Worm (Caenorhabditis elegans) whole organism, L1 larva: Measurements from ENCODE around the gene inx-1.

Experiments
- C34B4.2 ChIP-seq: sonication (generic microtip); optimal IDR thresholded peaks from 2 replicates; lab custom pipeline; 2017; ENCODE audit warnings: mild to moderate bottlenecking, missing genetic modification characterization, missing compliant biosample characterization
- aha-1 ChIP-seq: fragments of 150-350 bp; optimal IDR thresholded peaks from 2 replicates; lab custom pipeline; 2014; ENCODE audit warnings: missing biosample characterization, missing genetic modification characterization
- aly-2 ChIP-seq: fragments of 150-350 bp; optimal IDR thresholded peaks from 2 replicates; lab custom pipeline; 2014; ENCODE audit warnings: missing biosample characterization, missing genetic modification characterization
- blmp-1 ChIP-seq: fragments of 150-350 bp; optimal IDR thresholded peaks from 2 replicates; lab custom pipeline; 2014; ENCODE audit warnings: missing biosample characterization, missing genetic modification characterization
- ceh-82 ChIP-seq, 3 experiments: fragments of 150-350 bp in 1 of 3; sonication (generic microtip) in 2 of 3; optimal IDR thresholded peaks; 2 replicates each; lab custom pipeline; 2014 to 2017; ENCODE audit warnings: missing biosample characterization in 3 of 3, missing genetic modification characterization in 3 of 3
- ceh-90 ChIP-seq: sonication (generic microtip); optimal IDR thresholded peaks from 2 replicates; lab custom pipeline; 2016; ENCODE audit warnings: missing genetic modification characterization, missing compliant biosample characterization
- efl-1 ChIP-seq, 4 experiments: fragments of 150-350 bp; optimal IDR thresholded peaks in 3 of 4; peaks in 1 of 4; 1 replicate in 1 of 4; 2 replicates in 3 of 4; lab custom pipeline; 2014; ENCODE audit warnings: missing biosample characterization in 2 of 4, missing genetic modification characterization in 2 of 4, missing genetic modification reagents in 2 of 4
- egl-13 ChIP-seq: sonication (generic microtip); optimal IDR thresholded peaks from 2 replicates; lab custom pipeline; 2016; ENCODE audit warnings: missing genotype, missing genetic modification reagents, missing genetic modification characterization, missing compliant biosample characterization
- elt-2 ChIP-seq: sonication (generic microtip); optimal IDR thresholded peaks from 2 replicates; lab custom pipeline; 2016; ENCODE audit warnings: missing genetic modification characterization, mild to moderate bottlenecking, inconsistent platforms, missing compliant biosample characterization, missing genetic modification reagents
- elt-3 ChIP-seq, 6 experiments: fragments of 150-350 bp in 1 of 6; sonication (generic microtip); optimal IDR thresholded peaks; 2 replicates each; lab custom pipeline; 2017 to 2018; ENCODE audit warnings: missing biosample characterization in 6 of 6, missing genetic modification characterization in 6 of 6, inconsistent platforms in 1 of 6
- fkh-4 ChIP-seq: sonication (generic microtip); optimal IDR thresholded peaks from 2 replicates; lab custom pipeline; 2016; ENCODE audit warnings: missing compliant biosample characterization, missing genetic modification characterization, borderline replicate concordance
- fos-1 ChIP-seq: fragments of 150-350 bp; optimal IDR thresholded peaks from 2 replicates; lab custom pipeline; 2014; ENCODE audit warnings: missing biosample characterization, missing genetic modification characterization
- hlh-17 ChIP-seq: fragments of 200-800 bp; sonication (Bioruptor generic); optimal IDR thresholded peaks from 2 replicates; lab custom pipeline; 2018; ENCODE audit warnings: missing genetic modification characterization, mild to moderate bottlenecking, missing compliant biosample characterization, moderate library complexity, borderline replicate concordance
- jun-1 ChIP-seq: fragments of 150-350 bp; optimal IDR thresholded peaks from 2 replicates; lab custom pipeline; 2014; ENCODE audit warnings: missing biosample characterization, missing genetic modification reagents, missing genetic modification characterization
- lin-13 ChIP-seq: fragments of 150-350 bp; optimal IDR thresholded peaks from 2 replicates; lab custom pipeline; 2014; ENCODE audit warnings: missing biosample characterization, missing genetic modification reagents, missing genetic modification characterization
- lin-14 ChIP-seq: fragments of 200-800 bp; sonication (Bioruptor generic); optimal IDR thresholded peaks from 2 replicates; lab custom pipeline; 2018; ENCODE audit warnings: mild to moderate bottlenecking, missing genetic modification characterization, moderate library complexity, missing compliant biosample characterization
- lin-15B ChIP-seq: fragments of 150-350 bp; sonication (generic microtip); optimal IDR thresholded peaks from 3 replicates; lab custom pipeline; 2014; ENCODE audit warnings: missing biosample characterization, missing genetic modification characterization
- lin-35 ChIP-seq, 2 experiments: fragments of 150-350 bp; optimal IDR thresholded peaks; 2 replicates each; lab custom pipeline; 2014; ENCODE audit warnings: missing biosample characterization in 2 of 2, missing genetic modification characterization in 2 of 2, missing genetic modification reagents in 2 of 2
- lir-3 ChIP-seq: sonication (generic microtip); optimal IDR thresholded peaks from 2 replicates; lab custom pipeline; 2016; ENCODE audit warnings: mild to moderate bottlenecking, missing genetic modification characterization, moderate library complexity, missing compliant biosample characterization; ENCODE audit not compliant: poor library complexity
- lsy-2 ChIP-seq, 2 experiments: fragments of 150-350 bp; optimal IDR thresholded peaks; 2 replicates each; lab custom pipeline; 2014; ENCODE audit warnings: missing biosample characterization in 2 of 2, missing genetic modification characterization in 2 of 2
- nhr-11 ChIP-seq: fragments of 150-350 bp; optimal IDR thresholded peaks from 2 replicates; lab custom pipeline; 2014; ENCODE audit warnings: missing biosample characterization, missing genetic modification characterization
- nhr-12 ChIP-seq: sonication (generic microtip); optimal IDR thresholded peaks from 2 replicates; lab custom pipeline; 2017; ENCODE audit warnings: missing biosample characterization, missing genetic modification characterization
- nhr-19 ChIP-seq: fragments of 200-800 bp; sonication (Bioruptor generic); conservative IDR thresholded peaks from 2 replicates; pipeline ENCODE4 v1.3.6; 2022; ENCODE audit warnings: missing genetic modification characterization, missing compliant biosample characterization
- nhr-47 ChIP-seq: sonication (generic microtip); optimal IDR thresholded peaks from 2 replicates; lab custom pipeline; 2016; ENCODE audit warnings: mild to moderate bottlenecking, missing genetic modification characterization, moderate library complexity, missing compliant biosample characterization
- nhr-71 ChIP-seq: sonication (generic microtip); optimal IDR thresholded peaks from 2 replicates; lab custom pipeline; 2016; ENCODE audit warnings: mild to moderate bottlenecking, missing genetic modification characterization, moderate library complexity, missing compliant biosample characterization
- nhr-84 ChIP-seq: sonication (generic microtip); optimal IDR thresholded peaks from 2 replicates; lab custom pipeline; 2017; ENCODE audit warnings: missing biosample characterization, missing genetic modification characterization
- nhr-85 ChIP-seq: sonication (generic microtip); peaks from one replicate; lab custom pipeline; 2016; ENCODE audit warnings: missing genetic modification characterization, inconsistent platforms, missing compliant biosample characterization
- pqm-1 ChIP-seq: sonication (generic microtip); optimal IDR thresholded peaks from 3 replicates; lab custom pipeline; 2017; ENCODE audit warnings: missing biosample characterization, missing genetic modification characterization
- skn-1 ChIP-seq: fragments of 150-350 bp; optimal IDR thresholded peaks from 2 replicates; lab custom pipeline; 2014; ENCODE audit warnings: missing biosample characterization, missing genetic modification characterization
- snu-23 ChIP-seq: sonication (generic microtip); optimal IDR thresholded peaks from 2 replicates; lab custom pipeline; 2016; ENCODE audit warnings: missing genetic modification characterization, missing compliant biosample characterization
- sox-4 ChIP-seq: sonication (generic microtip); optimal IDR thresholded peaks from 2 replicates; lab custom pipeline; 2016; ENCODE audit warnings: missing genetic modification characterization, missing compliant biosample characterization
- sptf-1 ChIP-seq: fragments of 150-350 bp; optimal IDR thresholded peaks from 2 replicates; lab custom pipeline; 2014; ENCODE audit warnings: missing biosample characterization, missing genetic modification characterization
- sup-37 ChIP-seq: fragments of 200-800 bp; sonication (Bioruptor generic); optimal IDR thresholded peaks from 2 replicates; lab custom pipeline; 2018; ENCODE audit warnings: mild to moderate bottlenecking, missing genetic modification characterization, missing compliant biosample characterization
- tbx-2 ChIP-seq: sonication (generic microtip); optimal IDR thresholded peaks from 2 replicates; lab custom pipeline; 2016; ENCODE audit warnings: missing genetic modification characterization, missing compliant biosample characterization
- unc-130 ChIP-seq: fragments of 150-350 bp; optimal IDR thresholded peaks from 2 replicates; lab custom pipeline; 2017; ENCODE audit warnings: missing biosample characterization, missing genetic modification characterization, inconsistent platforms
- unc-62 ChIP-seq: fragments of 150-350 bp; optimal IDR thresholded peaks from 2 replicates; lab custom pipeline; 2014; ENCODE audit warnings: missing biosample characterization, missing genetic modification reagents, missing genetic modification characterization
- unc-86 ChIP-seq: sonication (generic microtip); optimal IDR thresholded peaks from 2 replicates; lab custom pipeline; 2016; ENCODE audit warnings: missing genetic modification characterization, missing compliant biosample characterization
- vab-15 ChIP-seq: sonication (generic microtip); optimal IDR thresholded peaks from 2 replicates; lab custom pipeline; 2017; ENCODE audit warnings: missing genotype, mild to moderate bottlenecking, missing genetic modification characterization, missing compliant biosample characterization
- xbp-1 ChIP-seq: sonication (generic microtip); optimal IDR thresholded peaks from 2 replicates; lab custom pipeline; 2016; ENCODE audit warnings: missing genetic modification characterization, missing compliant biosample characterization
- zip-4 ChIP-seq: fragments of 200-800 bp; sonication (Bioruptor generic); optimal IDR thresholded peaks from 2 replicates; lab custom pipeline; 2018; ENCODE audit warnings: mild to moderate bottlenecking, missing genetic modification characterization, moderate library complexity, missing compliant biosample characterization
- ztf-11 ChIP-seq, 2 experiments: sonication (generic microtip); optimal IDR thresholded peaks; 2 replicates each; lab custom pipeline; 2016 to 2017; ENCODE audit warnings: missing genetic modification characterization in 2 of 2, missing biosample characterization in 1 of 2, missing compliant biosample characterization in 1 of 2

inx-1 gene

DNA sequence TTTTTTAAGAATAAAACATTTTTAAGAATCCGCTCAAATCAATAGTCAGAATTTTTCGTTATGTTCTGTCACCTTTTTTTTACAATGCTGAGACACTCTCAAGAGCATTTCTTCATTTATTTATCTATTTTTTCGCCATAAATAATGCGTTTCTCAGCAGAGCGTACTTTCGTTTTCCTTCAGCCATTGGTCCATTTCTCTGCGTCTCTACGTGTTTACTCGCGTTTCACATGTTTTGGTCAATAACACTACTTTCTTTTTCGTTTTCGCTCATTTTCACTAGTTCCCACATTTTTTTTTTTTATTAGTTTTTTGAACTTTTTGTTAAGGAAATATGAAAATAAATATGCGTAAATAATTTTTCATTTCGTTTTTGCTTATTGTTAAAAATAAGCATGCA is 21.7 kb downstream of the inx-1 start (continued):
- TF ChIP-seq nhr-71 (peak; percentile 59), ceh-82 (tag; optimal IDR thresholded peaks at IDR 0.05; lab: Kevin White, UChicago) (peak in 1 of 3 experiments; percentile 11), sptf-1 (no peak), skn-1 (peak; percentile 49), fkh-4 (tag; lab: Kevin White, UChicago) (no peak), snu-23 (GFP tag; lab: Kevin White, UChicago) (peak; percentile 66), nhr-19 (GFP tag; lab: Robert Waterston, UW) (0 out of 2 replicates have a peak, but pooled peaks have one; percentile 3), aha-1 (tag; lab: Kevin White, UChicago) (no peak), vab-15 (tag; lab: Kevin White, UChicago) (no peak), aly-2 (tag; lab: Kevin White, UChicago) (no peak), nhr-47 (tag; lab: Kevin White, UChicago) (peak; percentile 4), ceh-90 (tag; lab: Kevin White, UChicago) (no peak), efl-1 (optimal IDR thresholded peaks at IDR 0.05; lab: Kevin White, UChicago) (peak; percentile 12 to 27), efl-1 (GFP tag; optimal IDR thresholded peaks at IDR 0.05 in 1 of 2; lab: Kevin White, UChicago) (peak in 1 of 2 experiments; percentile 11), nhr-84 (tag; lab: Kevin White, UChicago) (no peak), ztf-11 (tag; optimal IDR thresholded peaks at IDR 0.05; lab: Kevin White, UChicago) (no peak)

- no peak for TF ChIP-seq hlh-17 (GFP tag; lab: Kevin White, UChicago)
- TF ChIP-seq xbp-1 (tag; lab: Kevin White, UChicago), result no peak
- no peak for TF ChIP-seq ztf-11 (tag; optimal IDR thresholded peaks at IDR 0.05; lab: Kevin White, UChicago)
- TF ChIP-seq lin-35 (GFP tag; optimal IDR thresholded peaks at IDR 0.05; lab: Kevin White, UChicago), result peak in 1 of 2 experiments; percentile 33
- no peak for TF ChIP-seq sox-4 (tag; lab: Kevin White, UChicago)
- no peak for TF ChIP-seq lin-15B (tag; lab: Kevin White, UChicago)
- TF ChIP-seq elt-3 (tag; optimal IDR thresholded peaks at IDR 0.05; lab: Kevin White, UChicago), result no peak
- no peak for TF ChIP-seq lsy-2 (tag; optimal IDR thresholded peaks at IDR 0.05; lab: Kevin White, UChicago)
- TF ChIP-seq pqm-1 (tag; lab: Kevin White, UChicago), result no peak
- TF ChIP-seq snu-23 (GFP tag; lab: Kevin White, UChicago), result no peak
- peak; percentile 18 for TF ChIP-seq blmp-1 (tag; lab: Kevin White, UChicago)
- TF ChIP-seq elt-2, result peak; percentile 68
- TF ChIP-seq, all 84 proteins: peak for 3
Measured at ce11 chrX:6932134-6932533, 24.1 kb downstream of the inx-1 start, which contains the start of gene F14B8.6. F14B8.6 (minus strand) TSS chrX:6932425.

DNA sequence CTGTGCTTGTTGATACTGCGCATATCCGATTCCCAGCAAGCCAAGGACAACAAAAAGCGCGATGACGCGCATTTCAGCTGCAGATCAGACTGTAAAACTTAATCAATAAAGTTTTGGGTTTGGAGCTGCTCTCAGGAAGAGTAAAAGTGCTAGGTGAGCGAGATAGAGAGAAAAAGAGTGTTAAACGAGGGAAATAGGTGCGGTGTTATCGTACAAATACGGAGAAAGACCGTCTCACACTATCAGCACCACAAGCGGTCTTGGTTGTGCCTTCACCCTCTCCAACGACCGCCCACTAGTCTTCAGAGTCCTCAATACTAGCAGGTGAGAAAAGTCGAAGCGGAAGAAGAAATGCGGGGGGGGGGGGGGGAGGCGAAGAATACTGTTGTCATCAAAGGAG is 27.6 kb downstream of the inx-1 start, which contains the start of gene F14B8.5:
TSS of gene F14B8.5 (minus strand) at position 127 of the 400 bp plus-strand sequence.
- TF ChIP-seq elt-2 (peak; percentile 48), nhr-11 (tag; lab: Kevin White, UChicago) (no peak), nhr-85 (tag; lab: Kevin White, UChicago) (peak; percentile 33), nhr-84 (tag; lab: Kevin White, UChicago) (no peak)
- TF ChIP-seq, all 84 proteins: peak for 2

DNA sequence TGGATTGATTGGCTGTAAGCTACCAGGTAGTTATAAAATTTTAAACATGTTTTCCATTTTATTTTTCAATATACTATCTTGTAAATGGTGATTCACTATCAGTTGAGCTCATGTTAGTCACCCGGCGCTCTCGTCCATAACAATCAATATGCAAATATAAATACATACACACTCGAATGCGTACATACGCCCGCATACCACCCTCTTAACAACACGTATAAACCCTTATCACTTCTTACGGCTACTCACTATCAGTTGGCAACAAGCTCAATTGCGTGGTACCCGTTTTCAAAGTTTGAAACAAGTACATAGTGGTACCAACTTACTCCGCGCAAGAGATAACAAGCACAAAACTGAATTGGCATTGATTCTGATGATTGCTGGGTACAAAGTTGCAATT is 29.2 kb downstream of the inx-1 start:
- TF ChIP-seq tbx-2 (tag; lab: Kevin White, UChicago) (no peak), lin-14 (GFP tag; lab: Kevin White, UChicago) (peak; percentile 2), elt-2 (peak; percentile 68)

DNA sequence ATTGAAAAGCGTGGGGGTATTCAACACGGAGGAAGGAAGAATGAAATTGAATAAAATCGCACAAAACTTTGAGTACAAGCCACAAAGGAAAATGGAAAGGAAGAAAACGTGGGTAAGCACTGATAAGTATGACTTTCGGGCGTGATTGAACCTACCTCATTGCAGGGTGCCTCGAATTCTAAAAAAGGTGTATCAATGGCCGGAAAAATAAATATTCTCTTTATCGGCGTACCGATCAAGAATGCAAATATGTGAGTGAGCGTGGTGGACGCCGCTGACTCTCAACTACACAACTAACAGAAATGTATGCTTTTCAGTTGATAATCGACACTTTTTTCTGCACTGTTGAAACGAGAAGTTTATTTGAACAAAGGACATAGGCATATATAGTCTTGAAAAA is 31.7 kb downstream of the inx-1 start, which contains the start of gene otpl-3:
TSS of gene otpl-3 (minus strand) at position 304 of the 400 bp plus-strand sequence.
- TF ChIP-seq lin-13 (GFP tag; lab: Kevin White, UChicago) (no peak), lin-35 (GFP tag; optimal IDR thresholded peaks at IDR 0.05; lab: Kevin White, UChicago) (peak in 1 of 2 experiments; percentile 14), unc-86 (tag; lab: Kevin White, UChicago) (no peak), unc-62 (no peak), nhr-19 (GFP tag; lab: Robert Waterston, UW) (no peak), zip-4 (GFP tag; lab: Kevin White, UChicago) (no peak), sup-37 (GFP tag; lab: Kevin White, UChicago) (no peak), elt-2 (peak; percentile 81), sox-4 (tag; lab: Kevin White, UChicago) (no peak), jun-1 (tag; lab: Kevin White, UChicago) (peak; percentile 20), unc-130 (tag; lab: Kevin White, UChicago) (no peak), egl-13 (tag; lab: Kevin White, UChicago) (no peak), lir-3 (tag; lab: Kevin White, UChicago) (no peak), nhr-12 (tag; lab: Kevin White, UChicago) (no peak), C34B4.2 (tag; lab: Kevin White, UChicago) (no peak), fos-1 (tag; lab: Kevin White, UChicago) (no peak), lin-14 (GFP tag; lab: Kevin White, UChicago) (peak; percentile 33), pqm-1 (tag; lab: Kevin White, UChicago) (no peak)
